Worm (Caenorhabditis elegans) whole organism, L4/young adult: Measurements from ENCODE around the gene F47B8.18.
"Not testable (repeated sequence)": the region's sequence is repeated elsewhere in the genome, so short reads cannot be mapped to it uniquely, and the experiment has no call there.

Experiments used
- W03F9.2 ChIP-seq: fragments of 150-350 bp; optimal IDR thresholded peaks from 2 replicates; lab custom pipeline; 2014; ENCODE audit warnings: missing biosample characterization, missing genetic modification characterization
- dao-5 ChIP-seq: sonication (generic microtip); optimal IDR thresholded peaks from 2 replicates; lab custom pipeline; 2016; ENCODE audit warnings: missing genotype, missing genetic modification characterization, moderate library complexity, missing compliant biosample characterization
- him-1 ChIP-seq: sonication (generic microtip); optimal IDR thresholded peaks from 2 replicates; lab custom pipeline; 2016; ENCODE audit warnings: missing genotype, missing genetic modification reagents, missing genetic modification characterization, missing compliant biosample characterization

F47B8.18 gene

DNA sequence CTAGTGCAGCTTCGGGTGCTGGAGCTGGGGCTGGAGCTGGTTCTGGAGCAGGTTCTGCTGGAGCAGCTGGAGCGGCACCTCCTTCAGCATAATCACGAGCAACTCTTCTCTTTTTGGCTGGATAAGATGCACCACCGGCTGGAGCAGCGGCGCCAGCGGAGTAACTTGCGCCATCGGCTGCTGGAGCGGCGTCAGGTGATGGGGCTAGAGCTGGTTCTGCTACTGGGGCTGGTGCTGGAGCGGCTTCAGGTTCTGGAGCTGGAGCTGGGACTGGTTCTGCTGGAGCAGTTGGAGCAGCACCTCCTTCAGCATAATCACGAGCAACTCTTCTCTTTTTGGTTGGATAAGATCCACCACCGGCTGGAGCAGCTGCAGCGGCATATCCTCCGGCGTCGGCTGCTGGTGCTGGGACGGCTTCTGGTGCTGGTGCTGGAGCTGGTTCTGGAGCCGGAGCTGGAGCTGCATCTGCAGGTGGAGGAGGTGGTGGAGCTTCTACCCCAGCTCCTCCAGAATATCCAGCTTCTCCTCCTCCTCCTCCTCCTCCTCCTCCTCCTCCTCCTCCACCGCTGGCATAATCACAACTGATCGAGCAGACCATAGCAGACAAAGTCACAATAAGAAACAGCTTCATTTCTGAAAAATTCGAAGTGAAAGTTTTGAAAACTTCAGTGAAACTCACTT is 6.0 kb downstream of the F47B8.18 start, which contains the start of gene F47B8.13:
Gene F47B8.13 (minus strand): TSS at position 631 of the 681 bp plus-strand sequence.
- TF ChIP-seq him-1 (tag; lab: Kevin White, UChicago) (no peak), dao-5 (tag; lab: Kevin White, UChicago) (no peak)

DNA sequence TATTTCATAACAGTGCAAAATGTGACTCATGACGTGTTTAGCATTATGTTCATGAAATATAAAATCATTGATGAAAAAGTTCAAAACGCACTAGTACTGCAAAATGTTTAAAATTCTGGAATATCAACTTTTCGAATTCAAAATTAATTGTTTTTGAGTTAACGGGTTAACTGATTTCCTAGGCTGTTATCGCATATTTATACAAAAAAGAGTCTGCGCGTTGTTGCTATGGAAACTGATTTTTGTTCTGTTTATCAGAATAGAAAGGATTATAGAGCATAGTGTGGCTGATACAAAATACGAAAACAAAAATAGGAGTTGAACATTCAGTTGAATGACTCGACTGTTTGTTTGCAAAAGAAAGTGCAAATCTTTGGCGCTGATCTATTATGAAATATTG is 7.6 kb downstream of the F47B8.18 start:
- no peak for TF ChIP-seq W03F9.2 (tag; lab: Kevin White, UChicago)
- no peak for TF ChIP-seq him-1 (tag; lab: Kevin White, UChicago)
- no peak for TF ChIP-seq dao-5 (tag; lab: Kevin White, UChicago)

DNA sequence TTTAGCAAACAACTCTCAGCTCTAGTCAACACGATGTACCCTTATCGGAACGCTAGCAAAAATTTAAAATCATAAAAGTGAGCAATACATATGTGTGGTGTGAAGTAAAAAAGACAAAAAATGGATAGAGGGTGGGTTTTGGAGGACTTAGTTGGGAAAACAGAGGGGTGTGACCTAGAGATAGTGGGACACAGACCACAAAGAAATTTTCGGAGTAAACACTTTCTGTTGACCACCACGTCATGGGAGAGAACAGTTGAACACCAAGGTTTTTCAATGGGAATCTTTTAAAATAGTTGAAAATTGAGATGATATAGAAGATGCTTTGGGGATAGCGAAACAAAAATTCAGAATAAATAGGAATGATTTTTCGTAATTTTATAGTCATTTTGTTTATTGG is 8.1 kb downstream of the F47B8.18 start:
- TF ChIP-seq dao-5 (tag; lab: Kevin White, UChicago) (no peak), him-1 (tag; lab: Kevin White, UChicago) (no peak), W03F9.2 (tag; lab: Kevin White, UChicago) (no peak)

DNA sequence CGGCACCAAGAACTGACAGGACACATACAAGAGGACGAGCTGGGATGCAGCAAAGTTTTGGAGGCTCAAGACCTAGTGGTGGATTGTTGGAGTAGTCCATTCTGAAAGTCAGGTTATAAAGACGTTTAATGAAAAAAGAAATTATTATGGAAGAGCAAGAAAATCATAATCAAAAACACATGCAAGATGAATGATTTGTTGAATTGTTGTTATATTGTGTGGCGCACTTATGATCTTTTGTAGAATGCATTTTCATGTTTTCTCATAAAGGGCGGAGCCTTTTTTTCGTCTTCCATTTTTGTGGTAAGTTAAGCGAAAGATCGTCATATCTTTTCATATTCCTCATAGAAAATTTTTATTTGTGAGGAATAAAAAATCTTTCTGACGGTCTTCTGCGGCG is 8.7 kb downstream of the F47B8.18 start, which contains the start of gene F47B8.2:
Gene F47B8.2 (minus strand): TSS at position 101 of the 400 bp plus-strand sequence.
- TF ChIP-seq him-1 (tag; lab: Kevin White, UChicago) (no peak), dao-5 (tag; lab: Kevin White, UChicago) (no peak), W03F9.2 (tag; lab: Kevin White, UChicago) (no peak)

DNA sequence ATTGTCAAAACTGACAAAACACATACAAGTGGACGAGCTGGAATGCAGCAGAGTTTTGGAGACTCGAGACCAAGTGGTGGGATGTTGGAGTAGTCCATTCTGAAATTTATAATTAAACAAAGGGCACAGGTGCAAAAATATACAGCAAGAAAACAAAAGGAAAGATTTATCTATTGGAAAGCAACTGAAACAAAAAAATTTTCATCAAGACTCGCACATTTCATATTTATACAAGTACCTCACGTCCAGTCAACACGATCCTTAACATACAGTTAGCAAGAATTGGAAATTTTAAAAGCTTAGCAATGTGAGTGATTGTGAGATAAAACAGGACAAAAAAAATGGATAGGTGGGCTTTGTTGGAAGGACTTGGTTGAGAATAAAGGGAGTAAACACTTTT is 11.0 kb downstream of the F47B8.18 start, which contains the start of gene F47B8.1:
Gene F47B8.1 (minus strand): TSS at position 101 of the 400 bp plus-strand sequence.
- TF ChIP-seq him-1 (tag; lab: Kevin White, UChicago) (no peak), dao-5 (tag; lab: Kevin White, UChicago) (no peak), W03F9.2 (tag; lab: Kevin White, UChicago) (no peak)

DNA sequence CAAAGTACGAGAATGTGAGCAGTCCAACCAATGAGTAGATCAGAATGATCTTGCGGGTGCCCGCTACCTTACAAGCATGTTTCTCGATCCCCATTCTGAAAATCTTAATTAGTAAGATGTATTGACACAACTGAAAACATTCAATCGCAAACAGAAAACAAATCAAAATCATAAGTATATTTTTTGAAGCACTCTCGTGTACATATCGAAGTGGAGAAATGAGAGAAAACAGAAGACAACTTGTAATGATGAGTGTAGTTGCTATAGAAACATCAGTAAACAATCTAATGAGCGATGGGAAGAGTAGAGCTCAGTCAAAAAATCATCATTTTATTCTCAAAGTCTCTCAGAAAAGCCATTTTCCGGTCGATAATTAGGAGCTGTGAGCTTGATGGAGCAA is 12.6 kb downstream of the F47B8.18 start, which contains the start of gene F14D7.8:
Gene F14D7.8 (minus strand): TSS at position 101 of the 400 bp plus-strand sequence.
- TF ChIP-seq him-1 (tag; lab: Kevin White, UChicago) (no peak), dao-5 (tag; lab: Kevin White, UChicago) (no peak), W03F9.2 (tag; lab: Kevin White, UChicago) (no peak)

DNA sequence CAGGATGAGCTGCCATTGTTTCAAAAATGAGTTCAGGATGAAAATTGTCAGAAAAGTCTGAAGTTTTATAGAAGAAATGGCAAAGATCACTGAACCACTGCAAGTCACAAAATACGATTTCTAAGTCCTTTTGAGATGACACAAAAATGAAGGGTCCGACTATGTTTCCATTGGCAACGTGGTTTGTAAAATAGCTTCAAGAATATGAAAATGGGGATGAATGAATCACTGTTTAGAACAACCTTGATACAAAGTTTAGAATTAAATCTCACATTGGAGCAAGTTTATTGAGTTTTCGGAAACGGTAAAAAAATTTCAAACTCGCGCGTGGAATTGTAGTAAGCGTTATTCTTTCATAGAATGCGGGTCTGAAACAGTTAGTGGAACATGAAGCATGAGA is 14.1 kb downstream of the F47B8.18 start, which contains the start of gene ddn-3:
Gene ddn-3 (minus strand): TSS at position 101 of the 400 bp plus-strand sequence.
- TF ChIP-seq dao-5 (tag; lab: Kevin White, UChicago) (no peak), him-1 (tag; lab: Kevin White, UChicago) (no peak), W03F9.2 (tag; lab: Kevin White, UChicago) (no peak)

DNA sequence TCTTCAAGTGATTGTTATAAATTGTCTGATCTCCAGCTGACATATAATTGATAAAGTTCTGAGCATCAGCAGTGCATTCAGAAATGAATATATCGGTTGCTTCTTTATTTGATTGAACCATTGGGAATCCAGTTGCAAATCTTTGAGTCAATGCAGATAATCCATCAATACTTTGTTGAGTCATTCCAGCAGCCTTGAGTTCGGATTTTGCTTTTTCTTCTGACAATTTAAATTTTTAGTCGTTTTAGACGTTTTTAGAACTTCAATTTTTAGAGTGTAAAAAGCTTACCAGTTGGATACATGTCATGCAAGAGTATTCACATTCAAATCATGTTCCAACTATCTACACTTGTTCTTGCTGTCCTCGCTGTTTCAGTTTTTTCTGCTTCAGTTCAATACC is 15.6 kb downstream of the F47B8.18 start, which contains the start of gene F14D7.14:
Gene F14D7.14 (plus strand): TSS at position 301 of the 400 bp plus-strand sequence.
- TF ChIP-seq W03F9.2, him-1, dao-5 (tag; lab: Kevin White, UChicago): not testable (repeated sequence)

DNA sequence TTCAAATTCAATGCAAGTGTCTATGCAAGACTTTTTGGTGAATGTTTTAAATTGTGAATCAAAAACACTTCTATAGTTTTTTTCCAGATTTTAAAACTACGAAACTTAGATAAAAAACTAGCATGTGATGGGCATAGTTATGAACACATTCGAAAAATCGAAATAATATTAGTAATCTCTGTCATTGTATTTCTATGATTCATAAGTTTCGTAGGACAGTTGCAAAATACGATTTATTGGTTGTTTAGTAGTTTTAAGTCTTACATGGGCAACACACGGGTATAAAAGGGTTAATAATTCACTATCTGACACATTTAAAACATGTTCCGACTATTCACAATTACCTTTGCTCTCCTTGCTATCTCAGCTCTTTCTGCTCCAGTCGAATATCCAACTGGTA is 17.1 kb downstream of the F47B8.18 start, which contains the start of gene spig-5:
Gene spig-5 (plus strand): TSS at position 301 of the 400 bp plus-strand sequence.
- TF ChIP-seq dao-5, him-1, W03F9.2 (tag; lab: Kevin White, UChicago): not testable (repeated sequence)

DNA sequence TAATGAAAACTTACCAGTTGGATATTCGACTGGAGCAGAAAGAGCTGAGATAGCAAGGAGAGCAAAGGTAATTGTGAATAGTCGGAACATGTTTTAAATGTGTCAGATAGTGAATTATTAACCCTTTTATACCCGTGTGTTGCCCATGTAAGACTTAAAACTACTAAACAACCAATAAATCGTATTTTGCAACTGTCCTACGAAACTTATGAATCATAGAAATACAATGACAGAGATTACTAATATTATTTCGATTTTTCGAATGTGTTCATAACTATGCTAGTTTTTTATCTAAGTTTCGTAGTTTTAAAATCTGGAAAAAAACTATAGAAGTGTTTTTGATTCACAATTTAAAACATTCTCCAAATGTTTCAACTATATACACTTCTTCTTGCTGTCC is 18.5 kb downstream of the F47B8.18 start, which contains the start of gene spig-4:
Gene spig-4 (minus strand): TSS at position 101 of the 400 bp plus-strand sequence.
- not testable (repeated sequence) for TF ChIP-seq dao-5, W03F9.2, him-1 (tag; lab: Kevin White, UChicago)

DNA sequence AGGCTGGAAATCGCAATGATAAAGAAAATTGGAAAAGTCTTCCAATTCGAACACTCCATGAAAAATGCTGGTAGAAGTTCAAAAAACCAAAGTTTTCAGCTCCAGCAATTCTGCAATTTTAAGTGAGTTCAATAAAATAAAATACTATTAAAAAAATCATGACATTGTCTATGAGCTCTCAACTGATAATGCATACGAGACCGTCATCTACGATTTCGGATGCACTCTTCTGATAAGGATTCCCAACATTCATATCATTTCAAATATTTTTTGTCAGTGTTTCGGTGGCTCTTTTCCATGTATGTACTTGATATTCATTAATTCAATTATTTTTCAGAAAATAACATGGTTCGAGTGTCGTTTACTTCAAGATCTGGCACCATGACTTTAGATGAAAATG is 24.2 kb downstream of the F47B8.18 start, which contains the start of gene F14D7.6:
Gene F14D7.6 (plus strand): TSS at position 338 of the 400 bp plus-strand sequence.
- TF ChIP-seq dao-5 (tag; lab: Kevin White, UChicago) (no peak), him-1 (tag; lab: Kevin White, UChicago) (no peak), W03F9.2 (tag; lab: Kevin White, UChicago) (no peak)

DNA sequence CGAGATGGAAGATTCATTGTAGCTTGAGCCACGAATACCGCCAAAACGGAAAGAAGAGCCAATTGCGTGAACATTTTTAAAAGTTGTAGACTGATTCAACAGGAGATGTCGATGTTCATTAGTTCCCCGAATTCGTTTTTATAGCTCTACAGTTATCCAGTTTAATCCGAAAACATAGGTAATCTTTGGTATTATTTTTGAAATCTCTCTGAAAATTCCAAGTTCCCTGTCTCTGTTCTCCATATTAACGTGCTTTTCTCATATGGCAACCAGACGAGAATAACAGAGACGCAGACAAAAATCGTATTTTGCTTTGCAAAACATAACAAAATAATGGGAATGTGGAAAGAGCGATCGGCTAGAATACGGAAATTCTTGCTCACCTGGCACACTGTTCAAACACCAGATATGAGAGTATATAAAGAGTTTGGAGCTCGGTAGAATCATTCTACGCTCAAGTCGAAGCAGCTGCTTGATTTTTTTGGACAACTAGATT is 25.6 kb downstream of the F47B8.18 start, which contains the start of the genes spig-3 and F14D7.12:
Gene spig-3 (minus strand): TSS at position 101 of the 496 bp plus-strand sequence.
Gene F14D7.12 (plus strand): TSS at position 446 of the 496 bp plus-strand sequence.
- TF ChIP-seq him-1 (tag; lab: Kevin White, UChicago) = no peak

DNA sequence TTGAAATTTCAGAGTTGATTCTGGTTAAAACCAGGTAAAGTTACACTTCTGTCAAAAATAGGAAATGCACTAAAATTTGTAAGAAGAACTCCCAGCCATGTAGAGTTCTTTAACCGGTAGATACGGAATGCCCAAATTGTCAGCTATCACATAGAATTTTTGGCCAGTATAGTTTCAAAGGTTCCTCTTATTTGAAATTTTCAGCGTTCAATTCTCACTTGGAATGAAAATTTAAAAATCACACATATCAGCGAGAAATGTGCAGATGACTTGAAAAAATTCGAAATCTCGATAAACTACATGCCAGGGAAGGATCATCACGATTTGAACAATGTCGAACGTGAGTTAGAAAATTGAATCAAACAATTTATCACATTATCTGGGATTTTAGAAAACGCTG is 28.8 kb downstream of the F47B8.18 start, which contains the start of gene F14D7.3:
Gene F14D7.3 (plus strand): TSS at position 301 of the 400 bp plus-strand sequence.
- TF ChIP-seq W03F9.2 (tag; lab: Kevin White, UChicago) (no peak), him-1 (tag; lab: Kevin White, UChicago) (no peak), dao-5 (tag; lab: Kevin White, UChicago) (no peak)
